Worm (Caenorhabditis elegans): ENCODE results near the gene fbxa-111.
"Not testable (repeated sequence)": the region's sequence is repeated elsewhere in the genome, so short reads cannot be mapped to it uniquely, and the experiment has no call there.

The fbxa-111 gene

ce11 chrV:16949609-16950008 lies at the start of gene fbxa-111:
TSS of gene fbxa-111 (minus strand) at chrV:16949709.
- TF ChIP-seq W03F9.2, dao-5, him-1 (tag; optimal IDR thresholded peaks at IDR 0.05): not testable (repeated sequence)

ce11 chrV:16992383-16992782 lies 42.9 kb upstream of the fbxa-111 start:
- TF ChIP-seq W03F9.2 (tag; optimal IDR thresholded peaks at IDR 0.05) (no peak), him-1 (tag; optimal IDR thresholded peaks at IDR 0.05) (no peak), dao-5 (tag; optimal IDR thresholded peaks at IDR 0.05) (no peak)

- TF ChIP-seq dao-5 (tag; optimal IDR thresholded peaks at IDR 0.05) (no peak), W03F9.2 (tag; optimal IDR thresholded peaks at IDR 0.05) (no peak), him-1 (tag; optimal IDR thresholded peaks at IDR 0.05) (no peak)
Measured at ce11 chrV:16991734-16992133, 42.2 kb upstream of the fbxa-111 start, which contains the start of gene srz-95. TSS of gene srz-95 (plus strand) at chrV:16992034.

ce11 chrV:16988614-16989013 lies 39.1 kb upstream of the fbxa-111 start, which contains the start of gene Y102A5C.27:
TSS of gene Y102A5C.27 (minus strand) at chrV:16988714.
- TF ChIP-seq W03F9.2 (tag; optimal IDR thresholded peaks at IDR 0.05) (no peak), him-1 (tag; optimal IDR thresholded peaks at IDR 0.05) (no peak), dao-5 (tag; optimal IDR thresholded peaks at IDR 0.05) (no peak)

ce11 chrV:16987783-16988182 lies 38.3 kb upstream of the fbxa-111 start:
- TF ChIP-seq W03F9.2 (tag; optimal IDR thresholded peaks at IDR 0.05) (no peak), dao-5 (tag; optimal IDR thresholded peaks at IDR 0.05) (no peak), him-1 (tag; optimal IDR thresholded peaks at IDR 0.05) (no peak)

ce11 chrV:16987035-16987434 lies 37.5 kb upstream of the fbxa-111 start, which contains the start of gene Y102A5C.40:
TSS of gene Y102A5C.40 (minus strand) at chrV:16987135.
- TF ChIP-seq him-1 (tag; optimal IDR thresholded peaks at IDR 0.05) (no peak), dao-5 (tag; optimal IDR thresholded peaks at IDR 0.05) (no peak), W03F9.2 (tag; optimal IDR thresholded peaks at IDR 0.05) (no peak)

ce11 chrV:16980368-16980767 lies 30.9 kb upstream of the fbxa-111 start, which contains the start of gene srz-54:
TSS of gene srz-54 (plus strand) at chrV:16980668.
- no peak for TF ChIP-seq W03F9.2 (tag; optimal IDR thresholded peaks at IDR 0.05)
- no peak for TF ChIP-seq dao-5 (tag; optimal IDR thresholded peaks at IDR 0.05)
- no peak for TF ChIP-seq him-1 (tag; optimal IDR thresholded peaks at IDR 0.05)

- TF ChIP-seq him-1 (tag; optimal IDR thresholded peaks at IDR 0.05), result no peak
- TF ChIP-seq W03F9.2 (tag; optimal IDR thresholded peaks at IDR 0.05), result no peak
- no peak for TF ChIP-seq dao-5 (tag; optimal IDR thresholded peaks at IDR 0.05)
Measured at ce11 chrV:16974919-16975318, 25.4 kb upstream of the fbxa-111 start, which contains the start of gene srx-54. TSS of gene srx-54 (plus strand) at chrV:16975219.

- TF ChIP-seq dao-5 (tag; optimal IDR thresholded peaks at IDR 0.05), result no peak
Measured at ce11 chrV:16973338-16973737, 23.8 kb upstream of the fbxa-111 start.

ce11 chrV:16972134-16972533 lies 22.6 kb upstream of the fbxa-111 start, which contains the start of gene srh-119:
TSS of gene srh-119 (plus strand) at chrV:16972434.
- TF ChIP-seq him-1 (tag; optimal IDR thresholded peaks at IDR 0.05) (no peak), W03F9.2 (tag; optimal IDR thresholded peaks at IDR 0.05) (no peak), dao-5 (tag; optimal IDR thresholded peaks at IDR 0.05) (no peak)

- TF ChIP-seq dao-5 (tag; optimal IDR thresholded peaks at IDR 0.05) (no peak), W03F9.2 (tag; optimal IDR thresholded peaks at IDR 0.05) (no peak), him-1 (tag; optimal IDR thresholded peaks at IDR 0.05) (no peak)
Measured at ce11 chrV:16966636-16967035, 17.1 kb upstream of the fbxa-111 start, which contains the start of gene fbxa-90. TSS of gene fbxa-90 (plus strand) at chrV:16966814.

- peak; percentile 86 for TF ChIP-seq W03F9.2 (tag; optimal IDR thresholded peaks at IDR 0.05)
- TF ChIP-seq him-1 (tag; optimal IDR thresholded peaks at IDR 0.05), result no peak
Measured at ce11 chrV:16965655-16966054, 16.1 kb upstream of the fbxa-111 start, which contains the start of gene efl-1. TSS of gene efl-1 (minus strand) at chrV:16965675.

ce11 chrV:16958975-16959374 lies 9.5 kb upstream of the fbxa-111 start:
- TF ChIP-seq him-1 (tag; optimal IDR thresholded peaks at IDR 0.05), result no peak
- no peak for TF ChIP-seq dao-5 (tag; optimal IDR thresholded peaks at IDR 0.05)
- no peak for TF ChIP-seq W03F9.2 (tag; optimal IDR thresholded peaks at IDR 0.05)

ce11 chrV:16956229-16956628 lies 6.7 kb upstream of the fbxa-111 start, which contains the start of gene clec-239:
TSS of gene clec-239 (plus strand) at chrV:16956529.
- no peak for TF ChIP-seq him-1 (tag; optimal IDR thresholded peaks at IDR 0.05)
- TF ChIP-seq W03F9.2 (tag; optimal IDR thresholded peaks at IDR 0.05), result no peak
- no peak for TF ChIP-seq dao-5 (tag; optimal IDR thresholded peaks at IDR 0.05)

ce11 chrV:16954766-16955165 lies 5.3 kb upstream of the fbxa-111 start, which contains the start of gene srh-206:
TSS of gene srh-206 (minus strand) at chrV:16954866.
- TF ChIP-seq him-1 (tag; optimal IDR thresholded peaks at IDR 0.05) (no peak), W03F9.2 (tag; optimal IDR thresholded peaks at IDR 0.05) (no peak)
